Fruit fly (Drosophila melanogaster): ENCODE results near the gene Ibf1.

Ibf1 gene

DNA sequence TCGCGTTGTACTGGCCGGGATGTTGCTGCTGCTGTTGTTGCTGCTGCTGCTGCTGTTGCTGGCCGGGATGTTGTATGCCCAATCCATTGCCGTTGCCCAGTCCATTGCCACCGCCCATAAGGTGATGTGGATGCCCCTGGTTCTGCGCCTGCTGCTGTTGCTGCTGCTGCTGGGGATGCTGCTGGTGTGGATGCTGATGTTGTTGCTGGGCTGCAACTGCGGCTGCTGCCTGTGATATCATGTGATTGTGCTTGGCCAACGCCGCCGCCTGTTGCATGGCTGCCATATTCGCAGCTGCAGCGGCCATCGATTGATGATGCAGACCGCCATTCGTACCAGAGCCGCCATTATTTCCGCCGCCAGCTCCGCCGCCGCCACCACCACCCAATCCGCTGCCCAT lies 26.4 kb upstream of the Ibf1 start:
- TF ChIP-seq CG8478 (optimal IDR thresholded peaks at IDR 0.05): no peak
- TF ChIP-seq CTCF (optimal IDR thresholded peaks at IDR 0.05): no peak

DNA sequence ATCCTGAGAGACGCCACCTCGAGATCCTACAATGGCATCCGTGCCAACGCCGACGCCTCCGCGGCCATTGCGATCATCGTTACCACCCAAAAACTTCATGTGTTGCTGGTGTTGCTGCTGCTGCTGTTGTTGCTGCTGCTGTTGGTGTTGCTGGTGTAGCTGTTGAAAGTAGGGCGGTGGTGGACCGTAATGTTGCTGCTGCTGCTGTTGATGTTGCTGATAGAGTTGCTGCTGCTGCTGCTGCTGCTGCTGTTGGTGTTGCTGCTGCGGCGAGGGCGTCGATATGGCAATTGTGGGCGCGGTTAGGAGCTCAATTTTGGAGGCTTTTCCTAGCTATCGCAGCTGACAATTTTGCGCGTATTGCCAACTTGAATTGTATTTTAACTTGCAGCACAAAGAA lies 25.0 kb upstream of the Ibf1 start:
- no peak for TF ChIP-seq CG8478 (optimal IDR thresholded peaks at IDR 0.05)
- TF ChIP-seq CTCF (optimal IDR thresholded peaks at IDR 0.05): no peak

DNA sequence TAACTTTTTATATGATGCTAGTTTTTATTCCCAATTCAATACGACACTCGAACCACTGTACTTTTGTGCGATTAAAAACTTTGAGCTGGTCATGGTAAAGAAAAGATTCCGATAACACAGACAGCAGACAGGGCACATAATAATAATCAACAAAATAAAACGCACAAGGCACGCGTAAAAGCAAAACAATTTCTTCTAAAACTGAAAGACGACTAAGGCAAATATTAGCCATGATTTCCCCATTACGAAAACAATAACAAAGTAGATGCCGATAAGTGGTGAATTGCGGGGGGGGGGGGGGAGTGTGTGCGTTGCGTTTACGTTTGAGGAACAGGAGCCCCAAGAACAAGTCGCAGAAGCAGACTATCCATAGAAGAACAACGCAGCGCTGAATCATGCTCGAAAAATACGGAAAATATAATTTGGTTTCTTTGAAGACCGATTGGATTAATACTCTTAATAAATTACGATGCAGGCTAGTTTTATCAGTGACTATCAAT lies 24.0 kb upstream of the Ibf1 start:
- no peak for TF ChIP-seq CG8478 (optimal IDR thresholded peaks at IDR 0.05)
- TF ChIP-seq CTCF (optimal IDR thresholded peaks at IDR 0.05): no peak

DNA sequence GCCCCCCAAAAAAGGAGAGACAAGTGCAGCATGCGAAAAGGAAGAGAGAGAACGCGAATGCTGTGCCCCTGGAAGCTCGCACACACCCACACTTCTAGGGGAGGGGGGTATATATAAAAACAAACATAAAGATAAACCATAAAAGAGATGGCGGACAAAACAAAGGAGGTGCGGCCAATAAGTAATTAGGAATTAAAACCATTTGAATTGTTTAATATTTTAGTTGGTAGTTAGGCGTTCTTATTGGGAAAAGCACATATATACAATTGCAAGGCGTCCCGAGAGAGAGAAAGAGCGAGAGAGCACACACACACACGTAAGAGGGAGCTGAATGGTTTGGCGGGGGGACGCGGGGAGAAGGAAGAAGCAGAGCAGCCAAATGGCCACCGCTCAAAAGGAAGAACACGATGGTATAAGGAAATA lies 22.7 kb upstream of the Ibf1 start:
- TF ChIP-seq CTCF (optimal IDR thresholded peaks at IDR 0.05) (no peak), CG8478 (optimal IDR thresholded peaks at IDR 0.05) (no peak)

DNA sequence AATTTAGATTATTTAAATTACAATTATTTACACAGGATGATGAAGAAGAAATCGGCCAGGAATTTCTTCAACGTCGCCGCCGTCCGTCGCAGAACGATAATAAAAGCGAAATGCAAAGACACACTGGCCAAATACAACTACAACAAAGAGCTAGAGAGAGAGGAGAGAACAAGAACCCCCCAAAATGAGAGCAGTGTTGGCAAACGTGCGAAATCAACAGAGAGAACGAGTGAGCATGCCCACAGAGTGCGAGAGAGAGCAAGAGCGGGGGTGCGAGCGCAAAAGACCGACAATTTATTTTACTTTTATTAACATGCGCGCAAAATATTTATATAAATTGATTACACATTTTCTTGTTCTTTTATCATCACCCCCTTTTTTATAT lies 21.9 kb upstream of the Ibf1 start:
- no peak for TF ChIP-seq CG8478 (optimal IDR thresholded peaks at IDR 0.05)
- no peak for TF ChIP-seq CTCF (optimal IDR thresholded peaks at IDR 0.05)

DNA sequence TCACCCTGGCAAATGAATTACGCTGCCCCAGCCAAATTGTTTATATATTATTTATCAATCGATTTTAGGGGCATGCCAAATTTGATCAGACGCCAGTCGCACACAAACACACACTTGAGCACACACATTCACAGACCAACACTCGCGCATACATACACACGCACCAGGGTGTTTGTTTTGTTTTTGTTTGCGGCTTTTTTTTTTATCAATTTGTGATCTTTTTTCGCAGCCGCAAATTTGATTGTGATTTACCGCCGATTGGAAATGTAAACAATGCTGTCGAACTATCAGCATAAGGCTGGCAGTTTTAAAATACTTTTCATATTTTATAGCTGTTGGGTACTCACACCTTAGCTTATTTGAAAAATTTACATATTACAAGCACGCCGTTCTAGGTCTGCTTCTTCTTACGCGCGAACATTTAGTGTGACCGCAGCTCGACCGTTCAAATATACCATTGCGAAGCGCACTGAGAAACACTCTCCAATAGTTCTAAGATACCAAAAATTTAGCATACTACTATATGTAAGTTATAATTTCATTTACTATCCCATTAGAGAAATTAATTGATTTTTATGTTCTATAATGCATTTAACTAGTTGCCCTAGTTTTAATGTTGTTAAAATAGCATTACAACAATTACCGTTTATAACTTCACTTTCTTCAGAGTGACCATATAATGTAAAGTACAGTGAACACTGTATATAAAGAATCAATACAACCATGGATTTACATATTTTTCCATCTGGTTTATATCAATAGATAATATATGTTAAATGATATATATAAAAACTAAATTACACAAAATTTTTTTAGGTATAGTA lies 21.3 kb upstream of the Ibf1 start, which contains the start of gene pum:
Gene pum, minus strand, starts transcription at position 415 of the 824 bp plus-strand sequence.
- no peak for TF ChIP-seq CTCF (optimal IDR thresholded peaks at IDR 0.05)
- no peak for TF ChIP-seq CG8478 (optimal IDR thresholded peaks at IDR 0.05)

DNA sequence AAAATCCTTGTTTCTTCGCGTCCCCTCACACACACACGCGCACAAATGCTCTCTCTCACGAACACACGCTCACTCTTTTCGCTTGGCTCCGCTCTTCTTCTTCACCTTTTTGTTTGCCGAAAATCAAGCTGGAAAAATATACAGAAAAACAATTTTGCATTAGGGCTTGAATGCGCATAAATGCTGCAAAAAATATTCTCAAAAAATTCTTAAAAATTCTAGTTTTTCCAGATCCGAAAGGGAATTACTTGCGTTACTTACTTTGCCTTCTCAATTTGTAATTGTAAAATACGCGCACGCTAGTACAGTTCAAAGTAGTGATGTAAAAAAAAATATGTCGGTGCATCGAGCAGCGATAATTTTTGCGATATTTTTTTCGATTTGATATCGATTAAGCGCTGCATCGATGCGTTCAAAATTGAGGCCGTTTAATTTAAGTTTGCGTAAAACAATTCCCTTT lies 18.8 kb upstream of the Ibf1 start:
- TF ChIP-seq CG8478 (optimal IDR thresholded peaks at IDR 0.05): no peak
- TF ChIP-seq CTCF (optimal IDR thresholded peaks at IDR 0.05): peak in 1 of 2 experiments; percentile 39

DNA sequence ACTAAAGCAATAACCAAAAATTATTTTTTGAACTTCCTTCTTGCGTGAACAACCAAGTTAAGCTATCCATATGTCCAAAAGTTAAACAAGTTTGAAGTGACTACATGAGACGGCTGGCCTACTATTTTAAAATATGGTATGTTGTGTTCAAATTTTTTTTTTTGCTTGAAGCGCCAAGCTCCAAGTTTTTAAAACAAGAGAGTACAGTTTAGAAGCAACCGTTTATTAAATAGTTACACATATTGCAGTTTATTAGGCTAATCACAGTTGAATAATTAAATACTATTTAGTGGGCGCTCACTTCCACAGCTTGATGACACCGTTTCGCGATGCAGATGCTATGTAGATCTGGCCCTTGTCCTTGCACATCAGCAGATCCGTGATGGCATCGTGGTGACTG lies 18.2 kb upstream of the Ibf1 start, which contains the start of gene D1:
Gene D1, minus strand, starts transcription at position 101 of the 400 bp plus-strand sequence.
- no peak for TF ChIP-seq CTCF (optimal IDR thresholded peaks at IDR 0.05)
- no peak for TF ChIP-seq CG8478 (optimal IDR thresholded peaks at IDR 0.05)

DNA sequence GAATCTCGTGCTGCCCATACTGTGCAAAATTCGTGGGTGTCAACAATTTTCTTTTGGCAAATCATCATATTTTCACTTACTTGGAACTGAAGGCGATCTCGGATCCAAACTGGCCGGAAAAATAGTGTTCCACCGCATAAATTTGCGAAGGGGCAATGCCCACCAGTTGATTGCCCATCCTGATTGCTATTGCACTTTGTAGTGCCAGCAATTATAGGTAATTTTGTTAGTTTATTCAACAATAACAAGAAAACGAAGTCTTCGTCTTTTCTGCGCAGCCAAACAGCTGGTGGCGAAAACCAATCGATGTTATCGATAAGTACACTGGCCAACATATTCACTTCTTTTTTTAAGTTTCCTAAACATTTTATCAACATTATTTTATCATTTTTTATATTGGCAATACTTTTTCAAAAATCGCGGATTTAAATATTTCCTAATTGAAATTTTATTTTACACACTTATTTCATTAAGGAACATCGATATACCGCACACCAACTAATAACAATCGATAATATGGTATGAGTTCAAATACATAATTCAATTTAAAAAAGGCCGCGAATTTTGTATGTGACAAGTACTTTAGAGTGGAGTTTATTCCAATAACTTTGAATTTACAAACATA lies 13.1 kb upstream of the Ibf1 start, which contains the start of gene Vps15:
Gene Vps15, minus strand, starts transcription at position 294 of the 625 bp plus-strand sequence.
- TF ChIP-seq CTCF (optimal IDR thresholded peaks at IDR 0.05) (no peak), CG8478 (optimal IDR thresholded peaks at IDR 0.05) (no peak)

DNA sequence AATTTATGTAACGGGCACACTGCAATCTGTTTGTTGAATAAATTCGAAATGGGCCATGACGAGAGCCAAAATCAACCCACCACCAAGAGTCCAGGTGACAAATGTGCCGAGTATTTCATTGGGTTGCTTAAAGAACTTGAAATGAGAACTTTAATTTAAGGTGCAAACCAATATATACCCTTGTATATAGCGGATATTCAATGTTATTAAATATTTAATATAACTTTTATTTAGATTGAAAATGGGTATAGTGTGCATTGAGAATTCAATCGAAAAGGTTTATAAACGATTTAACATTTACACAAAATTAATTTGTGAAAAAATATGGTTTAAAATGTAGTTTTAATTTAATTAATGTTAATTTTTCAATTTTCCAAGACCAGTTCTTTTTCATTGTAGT lies 12.4 kb upstream of the Ibf1 start, which contains the start of gene CG8420:
Gene CG8420, plus strand, starts transcription at position 284 of the 400 bp plus-strand sequence.
- TF ChIP-seq CTCF (optimal IDR thresholded peaks at IDR 0.05): no peak
- TF ChIP-seq CG8478 (optimal IDR thresholded peaks at IDR 0.05): no peak

DNA sequence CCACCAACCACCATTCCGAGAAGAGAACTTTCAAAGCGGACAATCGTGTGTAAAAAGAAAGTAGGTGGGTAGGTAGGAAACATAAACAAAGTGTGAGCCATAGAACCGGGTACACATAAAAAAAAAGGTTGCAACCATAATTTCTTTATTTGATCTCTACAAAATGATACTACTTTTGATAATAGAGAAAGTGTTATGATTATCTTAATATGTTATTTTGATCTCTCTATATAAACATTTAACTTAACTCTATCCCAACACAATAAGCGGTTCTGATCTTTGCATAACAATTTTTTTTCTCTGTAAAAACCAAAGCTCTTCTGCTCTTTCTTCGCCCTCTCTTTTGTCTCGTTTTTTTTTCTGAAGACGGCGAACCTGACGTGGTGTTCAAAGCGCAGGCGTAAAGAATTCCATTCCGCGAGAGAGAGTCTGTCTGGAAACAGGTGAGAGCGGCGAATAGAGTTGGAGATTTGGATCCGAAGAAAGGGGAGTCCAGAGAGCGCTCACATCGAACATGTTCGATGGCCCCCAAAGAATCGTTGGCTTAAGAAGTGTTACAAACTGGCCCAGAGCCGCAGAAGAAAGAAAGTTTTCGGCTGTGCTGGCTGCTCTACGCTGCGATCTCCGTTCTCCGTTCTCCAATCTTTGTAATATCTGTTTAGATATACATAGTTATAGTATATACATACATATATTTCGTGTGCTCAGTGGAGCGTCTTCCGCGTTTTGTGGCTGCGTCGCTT lies 11.7 kb upstream of the Ibf1 start:
- no peak for TF ChIP-seq CG8478 (optimal IDR thresholded peaks at IDR 0.05)
- TF ChIP-seq CTCF (optimal IDR thresholded peaks at IDR 0.05): no peak

DNA sequence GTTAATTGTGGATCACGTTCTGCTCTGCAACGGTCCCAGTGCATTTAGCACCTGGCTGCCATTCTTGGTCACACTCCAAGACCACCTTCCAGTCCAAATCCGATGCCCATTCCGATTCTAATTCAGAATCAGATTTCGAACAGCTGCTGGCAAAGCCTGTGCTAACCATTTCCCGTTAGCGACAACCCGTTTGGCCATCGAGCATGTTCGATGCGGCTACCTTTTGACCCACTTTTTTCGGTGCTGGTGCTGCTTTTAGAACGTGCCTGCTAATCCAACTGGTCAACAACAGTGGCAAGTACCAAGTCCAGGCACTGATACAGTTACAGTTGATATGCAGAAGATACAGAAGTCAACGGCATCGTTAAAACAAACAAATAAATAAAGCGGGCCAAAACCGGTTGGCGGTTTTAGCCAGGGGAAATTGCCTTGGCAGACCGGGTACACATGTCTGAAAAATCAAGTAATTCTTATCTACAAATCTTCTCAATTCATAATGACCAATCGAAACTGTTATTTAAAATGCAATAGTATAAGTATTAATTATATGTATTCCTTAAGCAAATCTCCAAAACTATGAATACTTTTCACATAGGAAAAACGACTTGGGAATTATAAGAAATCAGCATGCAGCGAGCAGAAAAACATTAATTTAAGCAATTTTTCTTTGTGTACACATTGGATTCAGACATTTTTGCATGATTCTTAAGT lies 9.6 kb upstream of the Ibf1 start:
- no peak for TF ChIP-seq CTCF (optimal IDR thresholded peaks at IDR 0.05)
- no peak for TF ChIP-seq CG8478 (optimal IDR thresholded peaks at IDR 0.05)

DNA sequence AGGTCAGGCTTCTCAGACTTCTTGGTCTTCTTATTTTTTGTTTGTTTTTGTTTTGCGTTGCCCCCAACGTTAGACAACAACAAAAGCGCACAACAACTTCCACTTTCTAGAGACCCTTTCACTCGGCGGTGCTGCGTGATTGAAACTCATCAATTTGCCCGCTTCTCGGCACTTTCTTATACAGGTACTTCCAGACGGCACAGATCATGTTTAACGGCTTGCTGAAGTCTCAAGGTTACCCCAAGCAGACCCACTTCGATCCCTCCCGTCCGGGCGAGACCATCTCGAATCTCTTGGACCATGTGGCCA lies 9.1 kb upstream of the Ibf1 start:
- TF ChIP-seq CG8478 (optimal IDR thresholded peaks at IDR 0.05): no peak

DNA sequence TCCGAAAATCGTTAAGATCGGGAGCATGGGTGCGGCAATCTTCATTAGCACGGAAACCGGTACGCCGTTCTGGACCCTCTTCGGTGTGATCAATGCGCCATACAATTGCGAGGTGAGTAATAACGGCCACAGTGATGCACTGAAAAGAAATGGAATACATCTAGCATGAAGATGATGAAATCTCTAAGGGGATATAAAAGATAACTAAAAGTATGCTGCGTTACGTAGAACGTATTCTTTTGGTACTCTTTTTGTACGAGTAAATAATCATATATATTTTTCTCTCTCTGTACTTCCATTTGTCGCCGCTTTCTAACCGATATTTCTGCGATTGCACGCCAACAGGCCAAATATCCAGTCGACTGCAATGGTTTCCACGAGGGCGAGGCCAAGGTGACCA lies 7.9 kb upstream of the Ibf1 start:
- no peak for TF ChIP-seq CTCF (optimal IDR thresholded peaks at IDR 0.05)
- no peak for TF ChIP-seq CG8478 (optimal IDR thresholded peaks at IDR 0.05)

DNA sequence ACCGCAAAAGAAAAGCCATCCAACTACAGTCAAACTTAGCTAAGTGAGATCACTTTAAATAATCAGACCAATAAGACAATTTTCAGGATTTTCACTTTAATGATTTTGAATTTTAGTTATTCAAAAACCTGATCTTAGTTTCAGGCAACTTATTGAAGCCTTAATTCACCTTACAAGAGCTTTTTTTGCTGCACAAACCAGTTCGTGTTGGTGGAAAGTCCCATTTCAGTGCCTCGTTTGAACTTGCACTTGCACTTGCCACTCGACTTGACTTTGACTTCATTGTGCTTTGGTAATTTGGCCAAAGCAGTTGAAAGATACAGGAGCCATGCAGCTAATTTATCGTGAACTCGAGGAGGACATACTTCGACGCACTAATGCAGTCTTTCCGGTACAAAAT lies 7.2 kb upstream of the Ibf1 start, which contains the start of gene St2:
Gene St2, plus strand, starts transcription at position 301 of the 400 bp plus-strand sequence.
- TF ChIP-seq CG8478 (optimal IDR thresholded peaks at IDR 0.05) (no peak), CTCF (optimal IDR thresholded peaks at IDR 0.05) (no peak)
